Worm (Caenorhabditis elegans) whole organism, L3 larva: ENCODE measurements around the gene fbxc-54.

ENCODE experiments used
- ama-1 ChIP-seq: fragments of 150-350 bp; optimal IDR thresholded peaks from 2 replicates; lab custom pipeline; 2018
- ceh-28 ChIP-seq: fragments of 150-350 bp; optimal IDR thresholded peaks from 2 replicates; lab custom pipeline; 2014; ENCODE audit warnings: missing biosample characterization, missing genetic modification reagents, missing genetic modification characterization
- fkh-2 ChIP-seq: fragments of 150-350 bp; optimal IDR thresholded peaks from 2 replicates; lab custom pipeline; 2014; ENCODE audit warnings: missing biosample characterization, missing genetic modification reagents, missing genetic modification characterization
- fos-1 ChIP-seq: fragments of 150-350 bp; optimal IDR thresholded peaks from 2 replicates; lab custom pipeline; 2014; ENCODE audit warnings: missing biosample characterization, missing genetic modification characterization
- lin-15B ChIP-seq: fragments of 150-350 bp; optimal IDR thresholded peaks from 2 replicates; lab custom pipeline; 2014; ENCODE audit warnings: missing biosample characterization, missing genetic modification characterization
- mdl-1 ChIP-seq: fragments of 150-350 bp; optimal IDR thresholded peaks from 2 replicates; lab custom pipeline; 2014; ENCODE audit warnings: missing biosample characterization, missing genetic modification characterization
- nfya-1 ChIP-seq: sonication (generic microtip); optimal IDR thresholded peaks from 2 replicates; lab custom pipeline; 2017; ENCODE audit warnings: missing genetic modification characterization, mild to moderate bottlenecking, missing compliant biosample characterization, antibody characterized with exemption, moderate library complexity; ENCODE audit not compliant: insufficient read depth
- nhr-237 ChIP-seq: fragments of 150-350 bp; optimal IDR thresholded peaks from 2 replicates; lab custom pipeline; 2014; ENCODE audit warnings: missing biosample characterization, missing genetic modification characterization
- nhr-77 ChIP-seq: fragments of 150-350 bp; optimal IDR thresholded peaks from 2 replicates; lab custom pipeline; 2014; ENCODE audit warnings: missing biosample characterization, missing genetic modification characterization
- pqm-1 ChIP-seq: fragments of 150-350 bp; optimal IDR thresholded peaks from 2 replicates; lab custom pipeline; 2017; ENCODE audit warnings: missing biosample characterization, missing genetic modification characterization, inconsistent platforms
- snpc-4 ChIP-seq: fragments of 150-350 bp; optimal IDR thresholded peaks from 2 replicates; lab custom pipeline; 2014; ENCODE audit warnings: missing biosample characterization, missing genetic modification characterization
- tbx-2 ChIP-seq: sonication (generic microtip); optimal IDR thresholded peaks from 2 replicates; lab custom pipeline; 2016; ENCODE audit warnings: mild to moderate bottlenecking, missing genetic modification characterization, missing compliant biosample characterization
- unc-62 ChIP-seq: fragments of 150-350 bp; sonication (generic microtip); optimal IDR thresholded peaks from 4 replicates; lab custom pipeline; 2014; ENCODE audit warnings: missing biosample characterization, missing genetic modification reagents, missing genetic modification characterization
- ztf-4 ChIP-seq: fragments of 150-350 bp; optimal IDR thresholded peaks from 2 replicates; lab custom pipeline; 2014; ENCODE audit warnings: missing biosample characterization, missing genetic modification characterization

- TF ChIP-seq nhr-77 (no peak), nfya-1 (tag; lab: Kevin White, UChicago) (no peak), snpc-4 (no peak), lin-15B (tag; lab: Kevin White, UChicago) (no peak), ceh-28 (tag; lab: Kevin White, UChicago) (no peak), nhr-237 (tag; lab: Kevin White, UChicago) (no peak), mdl-1 (no peak), fkh-2 (tag; lab: Kevin White, UChicago) (no peak), tbx-2 (tag; lab: Kevin White, UChicago) (no peak), unc-62 (GFP tag; lab: Kevin White, UChicago) (no peak), fos-1 (tag; lab: Kevin White, UChicago) (no peak), ztf-4 (no peak), pqm-1 (tag; lab: Kevin White, UChicago) (no peak), ama-1 (no peak)
Observed at ce11 chrII:4793-5192, 26.7 kb upstream of the fbxc-54 start.
